Worm (Caenorhabditis elegans) whole organism, L1 larva: ENCODE results near the gene mlc-1.

ENCODE experiments used
- aha-1 ChIP-seq: fragments of 150-350 bp; optimal IDR thresholded peaks from 2 replicates; lab custom pipeline; 2014; ENCODE audit warnings: missing biosample characterization, missing genetic modification characterization
- ces-1 ChIP-seq: fragments of 150-350 bp; optimal IDR thresholded peaks from 2 replicates; lab custom pipeline; 2014; ENCODE audit warnings: missing biosample characterization, missing genetic modification reagents, missing genetic modification characterization
- fos-1 ChIP-seq: fragments of 150-350 bp; optimal IDR thresholded peaks from 2 replicates; lab custom pipeline; 2014; ENCODE audit warnings: missing biosample characterization, missing genetic modification characterization
- nhr-28 ChIP-seq: fragments of 150-350 bp; optimal IDR thresholded peaks from 2 replicates; lab custom pipeline; 2014; ENCODE audit warnings: missing biosample characterization, missing genetic modification characterization
- nhr-76 ChIP-seq: sonication (generic microtip); optimal IDR thresholded peaks from 2 replicates; lab custom pipeline; 2017; ENCODE audit warnings: missing biosample characterization, missing genetic modification characterization
- nhr-77 ChIP-seq: fragments of 150-350 bp; optimal IDR thresholded peaks from 2 replicates; lab custom pipeline; 2014; ENCODE audit warnings: missing biosample characterization, missing genetic modification characterization
- snpc-4 ChIP-seq: fragments of 150-350 bp; optimal IDR thresholded peaks from 2 replicates; lab custom pipeline; 2014; ENCODE audit warnings: missing biosample characterization, missing genetic modification characterization
- ztf-11 ChIP-seq, 2 experiments: sonication (generic microtip); optimal IDR thresholded peaks; 2 replicates each; lab custom pipeline; 2016 to 2017; ENCODE audit warnings: missing genetic modification characterization in 2 of 2, missing biosample characterization in 1 of 2, missing compliant biosample characterization in 1 of 2

- TF ChIP-seq nhr-28 (tag; lab: Kevin White, UChicago) (no peak), ces-1 (no peak), ztf-11 (tag; optimal IDR thresholded peaks at IDR 0.05; lab: Kevin White, UChicago) (no peak), fos-1 (no peak), snpc-4 (tag; lab: Kevin White, UChicago) (no peak), nhr-76 (tag; lab: Kevin White, UChicago) (no peak), nhr-77 (no peak), aha-1 (tag; lab: Kevin White, UChicago) (no peak)
Measured at ce11 chrX:17438386-17438785, 20.6 kb upstream of the mlc-1 start, which contains the start of gene C36E6.8.
